Worm (Caenorhabditis elegans) whole organism, L2 larva: ENCODE results near the gene nlp-57.
A peak's percentile ranks its signal among the peaks of the same experiment; 100 is the strongest.

Experiments
- C34F6.9 ChIP-seq: fragments of 150-350 bp; optimal IDR thresholded peaks from 2 replicates; lab custom pipeline; 2014; ENCODE audit warnings: missing biosample characterization, missing genetic modification characterization
- F13H6.1 ChIP-seq: sonication (generic microtip); optimal IDR thresholded peaks from 2 replicates; lab custom pipeline; 2016; ENCODE audit warnings: missing genetic modification characterization, missing compliant biosample characterization
- Y55F3AM.14 ChIP-seq: fragments of 200-800 bp; sonication (Bioruptor generic); optimal IDR thresholded peaks from 2 replicates; lab custom pipeline; 2018; ENCODE audit warnings: mild to moderate bottlenecking, missing genetic modification characterization, missing compliant biosample characterization
- ZK546.5 ChIP-seq: sonication (generic microtip); optimal IDR thresholded peaks from 2 replicates; lab custom pipeline; 2017; ENCODE audit warnings: missing biosample characterization, missing genetic modification characterization
- alr-1 ChIP-seq: fragments of 150-350 bp; optimal IDR thresholded peaks from 2 replicates; lab custom pipeline; 2014; ENCODE audit warnings: missing biosample characterization, missing genetic modification characterization
- aly-2 ChIP-seq: fragments of 150-350 bp; optimal IDR thresholded peaks from 2 replicates; lab custom pipeline; 2014; ENCODE audit warnings: missing biosample characterization, missing genetic modification characterization
- ama-1 ChIP-seq: fragments of 150-350 bp; optimal IDR thresholded peaks from 2 replicates; lab custom pipeline; 2018; ENCODE audit warnings: inconsistent platforms
- blmp-1 ChIP-seq: sonication (generic microtip); optimal IDR thresholded peaks from 2 replicates; lab custom pipeline; 2017; ENCODE audit warnings: missing genetic modification characterization, mild to moderate bottlenecking, missing compliant biosample characterization, antibody characterized with exemption, moderate library complexity; ENCODE audit not compliant: insufficient read depth
- egl-27 ChIP-seq: sonication (generic microtip); optimal IDR thresholded peaks from 3 replicates; lab custom pipeline; 2017; ENCODE audit warnings: missing biosample characterization, missing genetic modification reagents, missing genetic modification characterization
- elt-3 ChIP-seq: sonication (generic microtip); optimal IDR thresholded peaks from 2 replicates; lab custom pipeline; 2017; ENCODE audit warnings: missing biosample characterization, missing genetic modification characterization
- lin-13 ChIP-seq: fragments of 150-350 bp; optimal IDR thresholded peaks from 2 replicates; lab custom pipeline; 2014; ENCODE audit warnings: missing biosample characterization, missing genetic modification reagents, missing genetic modification characterization
- lin-39 ChIP-seq: fragments of 150-350 bp; optimal IDR thresholded peaks from 2 replicates; lab custom pipeline; 2014; ENCODE audit warnings: missing biosample characterization, missing genetic modification reagents, missing genetic modification characterization
- nhr-11 ChIP-seq: fragments of 150-350 bp; optimal IDR thresholded peaks from 2 replicates; lab custom pipeline; 2014; ENCODE audit warnings: missing biosample characterization, missing genetic modification characterization
- nhr-129 ChIP-seq: fragments of 150-350 bp; optimal IDR thresholded peaks from 2 replicates; lab custom pipeline; 2014; ENCODE audit warnings: missing biosample characterization, missing genetic modification characterization
- nhr-23 ChIP-seq: fragments of 150-350 bp; optimal IDR thresholded peaks from 2 replicates; lab custom pipeline; 2014; ENCODE audit warnings: missing biosample characterization, missing genetic modification reagents, missing genetic modification characterization
- nhr-237 ChIP-seq: fragments of 150-350 bp; optimal IDR thresholded peaks from 2 replicates; lab custom pipeline; 2014; ENCODE audit warnings: missing biosample characterization, missing genetic modification characterization
- nhr-25 ChIP-seq: fragments of 150-350 bp; sonication (generic microtip); optimal IDR thresholded peaks from 3 replicates; lab custom pipeline; 2014; ENCODE audit warnings: missing biosample characterization, missing genetic modification characterization
- nhr-6 ChIP-seq: fragments of 150-350 bp; optimal IDR thresholded peaks from 2 replicates; lab custom pipeline; 2014; ENCODE audit warnings: missing biosample characterization, missing genetic modification characterization
- peb-1 ChIP-seq: fragments of 150-350 bp; optimal IDR thresholded peaks from 2 replicates; lab custom pipeline; 2014; ENCODE audit warnings: missing biosample characterization, missing genetic modification characterization
- sem-4 ChIP-seq: fragments of 150-350 bp; optimal IDR thresholded peaks from 2 replicates; lab custom pipeline; 2014; ENCODE audit warnings: missing biosample characterization, missing genetic modification reagents, missing genetic modification characterization
- skn-1 ChIP-seq: sonication (generic microtip); optimal IDR thresholded peaks from 2 replicates; lab custom pipeline; 2017; ENCODE audit warnings: missing biosample characterization, missing genetic modification characterization
- sma-3 ChIP-seq: sonication (generic microtip); optimal IDR thresholded peaks from 2 replicates; lab custom pipeline; 2016; ENCODE audit warnings: missing genetic modification reagents, missing genetic modification characterization, missing compliant biosample characterization
- sma-9 ChIP-seq, 2 experiments: fragments of 150-350 bp in 1 of 2; sonication (generic microtip) in 1 of 2; optimal IDR thresholded peaks; 2 replicates each; lab custom pipeline; 2014 to 2016; ENCODE audit warnings: missing genetic modification characterization in 2 of 2, mild to moderate bottlenecking in 1 of 2, missing biosample characterization in 1 of 2, missing compliant biosample characterization in 1 of 2, missing genetic modification reagents in 1 of 2, moderate library complexity in 1 of 2
- unc-39 ChIP-seq: fragments of 150-350 bp; optimal IDR thresholded peaks from 2 replicates; lab custom pipeline; 2014; ENCODE audit warnings: missing biosample characterization, missing genetic modification characterization
- unc-55 ChIP-seq: fragments of 150-350 bp; sonication (generic microtip); optimal IDR thresholded peaks from 3 replicates; lab custom pipeline; 2014; ENCODE audit warnings: missing biosample characterization, missing genetic modification reagents, missing genetic modification characterization
- unc-62 ChIP-seq: fragments of 150-350 bp; optimal IDR thresholded peaks from 2 replicates; lab custom pipeline; 2014; ENCODE audit warnings: missing biosample characterization, missing genetic modification reagents, missing genetic modification characterization
- zag-1 ChIP-seq: fragments of 150-350 bp; optimal IDR thresholded peaks from 2 replicates; lab custom pipeline; 2014; ENCODE audit warnings: missing biosample characterization, missing genetic modification characterization
- ztf-1 ChIP-seq: fragments of 200-800 bp; sonication (Bioruptor generic); conservative IDR thresholded peaks from 2 replicates; pipeline ENCODE4 v1.3.6; 2022; ENCODE audit warnings: missing genetic modification characterization, missing compliant biosample characterization
- ztf-11 ChIP-seq: sonication (generic microtip); optimal IDR thresholded peaks from 2 replicates; lab custom pipeline; 2017; ENCODE audit warnings: missing biosample characterization, missing genetic modification characterization
- ztf-4 ChIP-seq: fragments of 150-350 bp; optimal IDR thresholded peaks from 2 replicates; lab custom pipeline; 2014; ENCODE audit warnings: missing biosample characterization, missing genetic modification characterization

Gene nlp-57

ce11 chrX:11355856-11356255 is 39.0 kb downstream of the nlp-57 start:
- TF ChIP-seq nhr-23 (tag; lab: Kevin White, UChicago), result no peak
- TF ChIP-seq aly-2 (tag; lab: Kevin White, UChicago), result no peak
- no peak for TF ChIP-seq nhr-25 (tag; lab: Kevin White, UChicago)
- no peak for TF ChIP-seq blmp-1 (tag; lab: Kevin White, UChicago)
- TF ChIP-seq unc-39 (tag; lab: Kevin White, UChicago), result no peak
- TF ChIP-seq nhr-237 (tag; lab: Kevin White, UChicago), result no peak
- no peak for TF ChIP-seq egl-27 (tag; lab: Kevin White, UChicago)
- TF ChIP-seq, all 48 proteins: peak for 0

- no peak for TF ChIP-seq zag-1 (tag; lab: Kevin White, UChicago)
- TF ChIP-seq unc-39 (tag; lab: Kevin White, UChicago), result no peak
- no peak for TF ChIP-seq ztf-11 (tag; lab: Kevin White, UChicago)
These were observed 40.7 kb downstream of the nlp-57 start, which contains the start of gene pgp-4 for ce11 chrX:11357516-11357915. TSS of gene pgp-4 (plus strand) at chrX:11357816.

ce11 chrX:11364914-11365313 is 48.1 kb downstream of the nlp-57 start:
- TF ChIP-seq peb-1 (tag; lab: Kevin White, UChicago), result no peak
- TF ChIP-seq ama-1 (lab: Kevin White, UChicago), result no peak
- TF ChIP-seq lin-39 (tag; lab: Kevin White, UChicago), result no peak
- no peak for TF ChIP-seq nhr-6

- TF ChIP-seq nhr-129 (tag; lab: Kevin White, UChicago) (no peak), unc-62 (GFP tag; lab: Kevin White, UChicago) (no peak), nhr-237 (tag; lab: Kevin White, UChicago) (no peak), F13H6.1 (tag; lab: Kevin White, UChicago) (no peak), sma-9 (GFP tag; optimal IDR thresholded peaks at IDR 0.05; lab: Kevin White, UChicago) (no peak), sma-9 (tag; optimal IDR thresholded peaks at IDR 0.05; lab: Kevin White, UChicago) (no peak), sma-3 (no peak), ztf-1 (GFP tag; lab: Robert Waterston, UW) (no peak), ztf-4 (tag; lab: Kevin White, UChicago) (no peak), zag-1 (tag; lab: Kevin White, UChicago) (no peak), ama-1 (lab: Kevin White, UChicago) (no peak), elt-3 (tag; lab: Kevin White, UChicago) (no peak), nhr-11 (tag; lab: Kevin White, UChicago) (no peak), unc-39 (tag; lab: Kevin White, UChicago) (no peak), alr-1 (tag; lab: Kevin White, UChicago) (no peak), sem-4 (tag; lab: Kevin White, UChicago) (no peak), ZK546.5 (tag; lab: Kevin White, UChicago) (no peak), Y55F3AM.14 (GFP tag; lab: Kevin White, UChicago) (no peak), blmp-1 (tag; lab: Kevin White, UChicago) (no peak)
These were observed 49.1 kb downstream of the nlp-57 start for ce11 chrX:11365995-11366394.

ce11 chrX:11367087-11367486 is 50.2 kb downstream of the nlp-57 start:
- TF ChIP-seq C34F6.9 (tag; lab: Kevin White, UChicago) (no peak), blmp-1 (tag; lab: Kevin White, UChicago) (no peak), unc-55 (GFP tag; lab: Kevin White, UChicago) (no peak), unc-62 (GFP tag; lab: Kevin White, UChicago) (no peak)

ce11 chrX:11367640-11368039 is 50.8 kb downstream of the nlp-57 start:
- TF ChIP-seq ztf-1 (GFP tag; lab: Robert Waterston, UW) (no peak), skn-1 (no peak), nhr-23 (tag; lab: Kevin White, UChicago) (no peak), lin-13 (GFP tag; lab: Kevin White, UChicago) (no peak), nhr-129 (tag; lab: Kevin White, UChicago) (peak; percentile 9), nhr-6 (no peak)
